Worm (Caenorhabditis elegans) whole organism, late embryonic: Measurements from ENCODE around the gene rbbp-5.

ENCODE experiments used
- F13H6.1 ChIP-seq: sonication (generic microtip); optimal IDR thresholded peaks from 2 replicates; lab custom pipeline; 2016; ENCODE audit warnings: missing genetic modification characterization, missing compliant biosample characterization
- nhr-11 ChIP-seq: fragments of 150-350 bp; optimal IDR thresholded peaks from 2 replicates; lab custom pipeline; 2014; ENCODE audit warnings: missing biosample characterization, missing genetic modification characterization
- pha-2 ChIP-seq: sonication (generic microtip); optimal IDR thresholded peaks from 2 replicates; lab custom pipeline; 2017; ENCODE audit warnings: mild to moderate bottlenecking, missing genetic modification characterization, missing compliant biosample characterization
- pha-4 ChIP-seq: fragments of 150-350 bp; optimal IDR thresholded peaks from 2 replicates; lab custom pipeline; 2018; ENCODE audit warnings: missing biosample characterization, missing genetic modification reagents, missing genetic modification characterization
- pqm-1 ChIP-seq: sonication (generic microtip); optimal IDR thresholded peaks from 2 replicates; lab custom pipeline; 2016; ENCODE audit warnings: missing genetic modification characterization, missing compliant biosample characterization
- tbx-2 ChIP-seq: sonication (generic microtip); optimal IDR thresholded peaks from 2 replicates; lab custom pipeline; 2016; ENCODE audit warnings: missing genetic modification characterization, missing compliant biosample characterization
- ttx-3 ChIP-seq: sonication (generic microtip); optimal IDR thresholded peaks from 2 replicates; lab custom pipeline; 2016; ENCODE audit warnings: missing genetic modification reagents, missing genetic modification characterization, missing compliant biosample characterization

ce11 chrII:6148369-6148768 lies 50.7 kb downstream of the rbbp-5 start:
- TF ChIP-seq pqm-1 (tag; lab: Kevin White, UChicago) (no peak), tbx-2 (tag; lab: Kevin White, UChicago) (no peak), nhr-11 (tag; lab: Kevin White, UChicago) (no peak), ttx-3 (tag; lab: Kevin White, UChicago) (no peak), pha-2 (tag; lab: Kevin White, UChicago) (no peak), F13H6.1 (tag; lab: Kevin White, UChicago) (no peak), pha-4 (tag; lab: Kevin White, UChicago) (no peak)
